Fruit fly (Drosophila melanogaster): ENCODE measurements around the gene CG13950.

- TF ChIP-seq psq (optimal IDR thresholded peaks at IDR 0.05) (no peak), usp (GFP tag; optimal IDR thresholded peaks at IDR 0.05) (no peak)
Observed at dm6 chr2L:845341-846004, 14.5 kb upstream of the CG13950 start.

Measured in whole organism.